Worm (Caenorhabditis elegans): ENCODE data around the gene K08F8.7.
A peak's percentile ranks its signal among the peaks of the same experiment; 100 is the strongest.

ce11 chrII:8747246-8747938 lies 7.8 kb downstream of the K08F8.7 start:
- TF ChIP-seq nhr-90 (tag; optimal IDR thresholded peaks at IDR 0.05; ENCODE audit: poor library complexity): peak; percentile 82
- TF ChIP-seq grh-1 (GFP tag; IDR thresholded peaks at IDR 0.05): no peak
- peak; percentile 90 for TF ChIP-seq ama-1 (optimal IDR thresholded peaks at IDR 0.05)
- TF ChIP-seq unc-62 (GFP tag; optimal IDR thresholded peaks at IDR 0.05): no peak
- TF ChIP-seq nhr-12 (tag; optimal IDR thresholded peaks at IDR 0.05): no peak
- no peak for TF ChIP-seq ces-1 (GFP tag; optimal IDR thresholded peaks at IDR 0.05)
- TF ChIP-seq isw-1 (GFP tag; IDR thresholded peaks at IDR 0.05): no peak
